Worm (Caenorhabditis elegans) whole organism, L3 larva: ENCODE measurements around the gene F28F8.7.
A peak's percentile ranks its signal among the peaks of the same experiment; 100 is the strongest.
"Not testable (repeated sequence)": the region's sequence is repeated elsewhere in the genome, so short reads cannot be mapped to it uniquely, and the experiment has no call there.

Experiments used
- ceh-16 ChIP-seq: sonication (generic microtip); optimal IDR thresholded peaks from 2 replicates; lab custom pipeline; 2017; ENCODE audit warnings: missing biosample characterization, missing genetic modification characterization
- ceh-28 ChIP-seq: fragments of 150-350 bp; optimal IDR thresholded peaks from 2 replicates; lab custom pipeline; 2014; ENCODE audit warnings: missing biosample characterization, missing genetic modification reagents, missing genetic modification characterization
- ceh-82 ChIP-seq: fragments of 150-350 bp; optimal IDR thresholded peaks from 2 replicates; lab custom pipeline; 2014; ENCODE audit warnings: missing biosample characterization, missing genetic modification characterization
- ceh-9 ChIP-seq: sonication (generic microtip); optimal IDR thresholded peaks from 2 replicates; lab custom pipeline; 2018; ENCODE audit warnings: missing biosample characterization, missing genetic modification characterization
- daf-12 ChIP-seq: fragments of 150-350 bp; optimal IDR thresholded peaks from 2 replicates; lab custom pipeline; 2014; ENCODE audit warnings: missing biosample characterization, missing genetic modification reagents, missing genetic modification characterization
- egl-5 ChIP-seq: fragments of 150-350 bp; optimal IDR thresholded peaks from 2 replicates; lab custom pipeline; 2017; ENCODE audit warnings: missing biosample characterization, missing genetic modification reagents, missing genetic modification characterization, inconsistent platforms
- elt-1 ChIP-seq: fragments of 150-350 bp; optimal IDR thresholded peaks from 2 replicates; lab custom pipeline; 2014; ENCODE audit warnings: missing biosample characterization, missing genetic modification characterization
- elt-2 ChIP-seq: sonication (generic microtip); optimal IDR thresholded peaks from 2 replicates; lab custom pipeline; 2016; ENCODE audit warnings: missing genetic modification reagents, mild to moderate bottlenecking, missing genetic modification characterization, missing compliant biosample characterization
- elt-3 ChIP-seq, 3 experiments: fragments of 150-350 bp in 1 of 3; sonication (generic microtip) in 2 of 3; optimal IDR thresholded peaks; 2 replicates in 2 of 3; 4 replicates in 1 of 3; lab custom pipeline; 2014 to 2017; ENCODE audit warnings: missing biosample characterization in 3 of 3, missing genetic modification characterization in 3 of 3
- eor-1 ChIP-seq, 2 experiments: fragments of 150-350 bp; optimal IDR thresholded peaks; 2 replicates each; lab custom pipeline; 2014 to 2018; ENCODE audit warnings: missing biosample characterization in 2 of 2, missing genetic modification characterization in 2 of 2
- fkh-10 ChIP-seq: sonication (generic microtip); optimal IDR thresholded peaks from 2 replicates; lab custom pipeline; 2017; ENCODE audit warnings: missing biosample characterization, missing genetic modification reagents, missing genetic modification characterization
- hmg-11 ChIP-seq: sonication (generic microtip); optimal IDR thresholded peaks from 2 replicates; lab custom pipeline; 2016; ENCODE audit warnings: missing genetic modification characterization, missing compliant biosample characterization
- jun-1 ChIP-seq: fragments of 150-350 bp; optimal IDR thresholded peaks from 2 replicates; lab custom pipeline; 2014; ENCODE audit warnings: missing biosample characterization, missing genetic modification reagents, missing genetic modification characterization
- lin-15B ChIP-seq: fragments of 150-350 bp; optimal IDR thresholded peaks from 2 replicates; lab custom pipeline; 2014; ENCODE audit warnings: missing biosample characterization, missing genetic modification characterization
- lin-39 ChIP-seq: fragments of 150-350 bp; optimal IDR thresholded peaks from 2 replicates; lab custom pipeline; 2018; ENCODE audit warnings: missing biosample characterization, missing genetic modification reagents, missing genetic modification characterization
- lsy-12 ChIP-seq: sonication (generic microtip); optimal IDR thresholded peaks from 2 replicates; lab custom pipeline; 2016; ENCODE audit warnings: mild to moderate bottlenecking, missing genetic modification characterization, missing compliant biosample characterization
- mdl-1 ChIP-seq: fragments of 150-350 bp; optimal IDR thresholded peaks from 2 replicates; lab custom pipeline; 2014; ENCODE audit warnings: missing biosample characterization, missing genetic modification characterization
- nfya-1 ChIP-seq: sonication (generic microtip); optimal IDR thresholded peaks from 2 replicates; lab custom pipeline; 2017; ENCODE audit warnings: missing genetic modification characterization, mild to moderate bottlenecking, missing compliant biosample characterization, antibody characterized with exemption, moderate library complexity; ENCODE audit not compliant: insufficient read depth
- nhr-12 ChIP-seq: fragments of 150-350 bp; optimal IDR thresholded peaks from 2 replicates; lab custom pipeline; 2014; ENCODE audit warnings: missing biosample characterization, missing genetic modification characterization
- nhr-23 ChIP-seq: fragments of 150-350 bp; optimal IDR thresholded peaks from 2 replicates; lab custom pipeline; 2014; ENCODE audit warnings: missing biosample characterization, missing genetic modification reagents, missing genetic modification characterization
- nhr-28 ChIP-seq: fragments of 150-350 bp; optimal IDR thresholded peaks from 2 replicates; lab custom pipeline; 2014; ENCODE audit warnings: missing biosample characterization, missing genetic modification characterization
- nhr-43 ChIP-seq: sonication (generic microtip); optimal IDR thresholded peaks from 2 replicates; lab custom pipeline; 2016; ENCODE audit warnings: mild to moderate bottlenecking, missing genetic modification characterization, missing compliant biosample characterization; ENCODE audit not compliant: poor library complexity, severe bottlenecking
- sea-2 ChIP-seq: fragments of 150-350 bp; sonication (generic microtip); optimal IDR thresholded peaks from 4 replicates; lab custom pipeline; 2014; ENCODE audit warnings: missing biosample characterization, missing genetic modification reagents, missing genetic modification characterization
- skn-1 ChIP-seq: fragments of 150-350 bp; optimal IDR thresholded peaks from 2 replicates; lab custom pipeline; 2014; ENCODE audit warnings: missing biosample characterization, missing genetic modification characterization
- snpc-4 ChIP-seq: fragments of 150-350 bp; optimal IDR thresholded peaks from 2 replicates; lab custom pipeline; 2014; ENCODE audit warnings: missing biosample characterization, missing genetic modification characterization
- unc-39 ChIP-seq: sonication (generic microtip); optimal IDR thresholded peaks from 4 replicates; lab custom pipeline; 2017; ENCODE audit warnings: missing biosample characterization, missing genetic modification characterization
- unc-62 ChIP-seq: fragments of 150-350 bp; sonication (generic microtip); optimal IDR thresholded peaks from 4 replicates; lab custom pipeline; 2014; ENCODE audit warnings: missing biosample characterization, missing genetic modification reagents, missing genetic modification characterization
- zag-1 ChIP-seq: fragments of 150-350 bp; optimal IDR thresholded peaks from 2 replicates; lab custom pipeline; 2014; ENCODE audit warnings: missing biosample characterization, missing genetic modification characterization
- ztf-11 ChIP-seq: fragments of 150-350 bp; optimal IDR thresholded peaks from 2 replicates; lab custom pipeline; 2014; ENCODE audit warnings: missing biosample characterization, missing genetic modification characterization
- ztf-4 ChIP-seq: fragments of 150-350 bp; optimal IDR thresholded peaks from 2 replicates; lab custom pipeline; 2014; ENCODE audit warnings: missing biosample characterization, missing genetic modification characterization

F28F8.7 gene

DNA sequence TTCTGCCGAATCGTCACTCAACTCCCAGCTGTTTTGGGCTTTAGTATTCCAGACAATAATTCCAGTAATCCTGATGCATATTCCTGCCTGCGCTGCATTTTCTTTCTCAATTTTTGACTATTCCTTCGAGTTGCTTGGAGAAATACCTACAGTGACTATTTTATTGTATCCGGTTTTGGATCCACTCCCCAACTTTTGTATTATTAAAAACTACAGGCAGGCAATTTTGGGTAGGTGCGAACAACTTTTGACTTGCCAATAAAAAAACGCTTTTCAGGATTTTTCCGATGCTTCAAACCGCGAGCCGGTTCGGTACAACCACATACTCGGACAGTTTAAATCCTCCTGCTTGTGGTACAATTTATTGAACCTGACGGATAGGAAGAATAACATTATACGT lies 24.1 kb upstream of the F28F8.7 start:
- TF ChIP-seq elt-2 (tag; lab: Kevin White, UChicago): no peak
- no peak for TF ChIP-seq hmg-11 (tag; lab: Kevin White, UChicago)
- no peak for TF ChIP-seq jun-1 (tag; lab: Kevin White, UChicago)
- TF ChIP-seq skn-1 (tag; lab: Kevin White, UChicago): no peak
- no peak for TF ChIP-seq elt-3 (tag; optimal IDR thresholded peaks at IDR 0.05; lab: Kevin White, UChicago)
- no peak for TF ChIP-seq lin-39 (tag; lab: Kevin White, UChicago)
- no peak for TF ChIP-seq unc-39 (tag; lab: Kevin White, UChicago)
- TF ChIP-seq ztf-4 (tag; lab: Kevin White, UChicago): no peak
- no peak for TF ChIP-seq egl-5
- TF ChIP-seq zag-1 (tag; lab: Kevin White, UChicago): no peak
- no peak for TF ChIP-seq ceh-9 (tag; lab: Kevin White, UChicago)

DNA sequence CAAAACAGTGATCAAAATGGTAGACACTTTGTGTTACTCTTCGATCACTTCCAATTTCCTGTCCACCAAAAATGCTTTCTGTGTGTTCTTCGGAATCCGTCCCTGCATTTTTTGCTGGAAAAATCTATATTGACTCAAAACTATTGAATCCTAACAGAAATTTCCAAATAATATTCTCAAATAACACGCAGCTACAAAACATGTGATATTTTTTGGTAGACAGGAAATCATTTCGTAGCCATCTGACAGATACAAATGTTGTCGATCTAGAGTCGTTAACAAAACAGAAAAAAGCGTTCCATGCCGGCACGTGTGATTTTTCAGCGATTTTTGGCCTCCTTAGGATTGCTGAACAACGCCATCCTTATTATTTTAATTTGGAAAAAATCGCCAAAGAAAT lies 22.5 kb upstream of the F28F8.7 start, which contains the start of gene str-263:
Gene str-263, plus strand, starts transcription at position 301 of the 400 bp plus-strand sequence.
- no peak for TF ChIP-seq nhr-28 (tag; lab: Kevin White, UChicago)
- TF ChIP-seq ceh-9 (tag; lab: Kevin White, UChicago): no peak
- no peak for TF ChIP-seq egl-5
- TF ChIP-seq lsy-12 (tag; lab: Kevin White, UChicago): no peak
- no peak for TF ChIP-seq ceh-82 (tag; lab: Kevin White, UChicago)
- no peak for TF ChIP-seq nhr-23
- no peak for TF ChIP-seq ztf-11
- no peak for TF ChIP-seq unc-62 (GFP tag; lab: Kevin White, UChicago)
- no peak for TF ChIP-seq elt-1 (tag; lab: Kevin White, UChicago)
- no peak for TF ChIP-seq mdl-1 (tag; lab: Kevin White, UChicago)
- TF ChIP-seq zag-1 (tag; lab: Kevin White, UChicago): no peak
- TF ChIP-seq sea-2 (GFP tag; lab: Kevin White, UChicago): no peak

DNA sequence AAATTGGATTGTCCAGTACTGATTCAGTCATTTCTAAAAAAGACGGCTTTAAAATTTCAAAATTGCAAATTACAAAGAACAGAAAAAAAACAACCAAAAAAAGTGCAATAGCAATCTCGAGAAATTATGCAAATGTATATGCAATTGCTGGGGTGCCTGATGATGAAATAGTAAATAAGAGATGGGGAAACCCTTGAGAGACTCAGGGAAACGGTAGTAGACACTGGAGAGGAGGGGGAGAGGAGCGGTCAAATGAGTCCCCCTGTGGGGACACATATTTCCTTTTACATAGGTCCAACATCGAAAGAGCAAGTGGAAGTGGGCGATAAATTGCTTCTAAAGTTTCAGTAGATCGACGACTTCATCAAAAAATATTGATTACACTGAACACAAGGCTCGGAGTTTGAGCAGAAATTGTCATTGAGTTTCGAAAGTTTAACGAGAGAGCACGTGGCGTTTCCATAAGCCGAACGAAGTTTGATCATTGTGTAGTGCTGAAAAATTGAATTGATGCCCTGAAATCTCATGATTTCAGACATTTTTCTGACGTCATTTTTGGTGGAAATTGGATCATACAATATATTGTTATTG lies 20.0 kb upstream of the F28F8.7 start, which contains the start of the genes fbxa-153 and str-12:
Gene fbxa-153, minus strand, starts transcription at position 35 of the 591 bp plus-strand sequence.
Gene str-12, plus strand, starts transcription at position 541 of the 591 bp plus-strand sequence.
- TF ChIP-seq lin-15B (tag; lab: Kevin White, UChicago): peak; percentile 20
- peak; percentile 23 for TF ChIP-seq snpc-4 (tag; lab: Kevin White, UChicago)
- peak; percentile 46 for TF ChIP-seq lin-39 (tag; lab: Kevin White, UChicago)
- TF ChIP-seq nhr-43: no peak

DNA sequence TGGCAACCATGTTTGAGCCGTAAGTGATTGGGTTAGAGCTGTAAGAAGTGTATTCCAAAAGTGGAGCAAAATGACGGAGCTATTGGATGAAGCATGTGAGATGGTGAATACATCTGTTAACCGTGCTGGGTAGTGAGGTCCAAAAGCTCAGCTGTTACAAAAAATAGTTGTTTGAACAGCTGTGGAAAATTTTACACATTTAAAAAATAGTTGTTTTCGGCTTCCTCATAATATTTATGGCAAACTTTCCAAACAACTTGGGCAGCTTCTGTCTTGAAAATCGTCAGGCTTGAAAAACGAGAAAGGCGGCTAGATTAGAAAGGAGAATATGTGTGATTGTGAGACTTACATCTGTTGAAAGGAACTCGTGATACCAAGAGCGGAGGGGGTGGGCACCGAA lies 14.6 kb upstream of the F28F8.7 start, which contains the start of gene fbxa-154:
Gene fbxa-154, minus strand, starts transcription at position 101 of the 400 bp plus-strand sequence.
- TF ChIP-seq daf-12 (tag; lab: Kevin White, UChicago): no peak
- TF ChIP-seq unc-62 (GFP tag; lab: Kevin White, UChicago): no peak
- TF ChIP-seq ztf-11: no peak
- TF ChIP-seq fkh-10 (GFP tag; lab: Kevin White, UChicago): no peak
- TF ChIP-seq ceh-82 (tag; lab: Kevin White, UChicago): no peak
- no peak for TF ChIP-seq hmg-11 (tag; lab: Kevin White, UChicago)
- TF ChIP-seq nhr-43: no peak
- TF ChIP-seq jun-1 (tag; lab: Kevin White, UChicago): no peak
- no peak for TF ChIP-seq ceh-16
- TF ChIP-seq nhr-28 (tag; lab: Kevin White, UChicago): no peak
- TF ChIP-seq snpc-4 (tag; lab: Kevin White, UChicago): no peak
- no peak for TF ChIP-seq skn-1 (tag; lab: Kevin White, UChicago)
- TF ChIP-seq nfya-1 (tag; lab: Kevin White, UChicago): no peak
- TF ChIP-seq nhr-12 (tag; lab: Kevin White, UChicago): no peak

ce11 chrV:15602253-15602652 lies 11.8 kb upstream of the F28F8.7 start, which contains the start of gene fbxa-152:
Gene fbxa-152, minus strand, starts transcription at chrV:15602353.
- TF ChIP-seq eor-1 (tag; optimal IDR thresholded peaks at IDR 0.05; lab: Kevin White, UChicago): no peak

ce11 chrV:15599762-15600161 lies 9.3 kb upstream of the F28F8.7 start, which contains the start of gene B0391.14:
Gene B0391.14, minus strand, starts transcription at chrV:15599862.
- not testable (repeated sequence) for TF ChIP-seq lsy-12, ceh-28, lin-39 (tag; lab: Kevin White, UChicago)
